Worm (Caenorhabditis elegans): ENCODE results near the gene T24E12.3.

Gene T24E12.3

DNA sequence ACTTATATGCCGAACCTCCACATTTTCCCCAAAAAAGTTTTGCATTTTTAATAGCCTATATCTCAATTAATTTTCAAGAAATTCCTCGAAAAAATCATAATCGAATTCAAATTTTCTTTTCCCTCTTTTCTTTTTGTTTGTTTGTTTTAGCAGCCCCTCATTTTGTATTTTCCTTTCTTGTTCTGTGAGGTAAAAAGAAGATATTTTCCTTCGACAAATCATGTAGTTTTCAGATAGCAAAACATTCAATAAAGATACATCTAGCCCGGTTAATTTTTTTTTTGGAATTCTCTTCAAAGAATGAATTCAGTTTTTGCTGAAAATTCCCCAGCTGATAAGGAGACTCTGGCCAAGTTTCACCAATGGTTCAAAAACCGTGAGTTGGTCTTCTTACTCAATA lies at the start of gene T24E12.3:
TSS of gene T24E12.3 (plus strand) at position 301 of the 400 bp plus-strand sequence.
- TF ChIP-seq T22C8.4 (GFP tag; IDR thresholded peaks at IDR 0.05) (no peak), tab-1 (GFP tag; IDR thresholded peaks at IDR 0.05) (no peak), klf-2 (GFP tag; conservative IDR thresholded peaks at IDR 0.05) (no peak), ref-1 (GFP tag; conservative IDR thresholded peaks at IDR 0.05) (no peak), ztf-29 (GFP tag; IDR thresholded peaks at IDR 0.05) (no peak), med-1 (GFP tag; optimal IDR thresholded peaks at IDR 0.05; ENCODE audit: insufficient read depth) (no peak), cog-1 (tag; optimal IDR thresholded peaks at IDR 0.05) (no peak)

DNA sequence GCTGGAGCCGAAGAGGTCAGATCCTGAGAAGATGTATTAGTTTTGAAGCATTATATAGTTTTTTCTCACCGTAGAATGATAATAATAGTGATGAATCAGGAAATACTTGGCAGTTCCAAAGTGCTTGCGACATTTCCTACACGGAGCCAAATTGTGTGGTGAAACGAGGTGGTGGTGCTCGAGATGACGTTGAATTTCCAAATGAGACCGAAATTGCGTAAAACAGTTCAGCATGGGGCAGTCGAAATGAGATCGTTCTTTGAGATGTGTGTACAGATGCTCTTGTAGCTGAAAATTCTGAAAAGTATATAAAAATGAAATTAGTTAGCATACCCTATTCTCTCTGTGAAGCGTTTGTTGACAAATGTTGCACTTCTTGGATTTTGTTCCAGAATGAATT lies 47.8 kb upstream of the T24E12.3 start, which contains the start of gene C46E10.8:
TSS of gene C46E10.8 (minus strand) at position 101 of the 400 bp plus-strand sequence.
- no peak for TF ChIP-seq klf-2 (GFP tag; conservative IDR thresholded peaks at IDR 0.05)
- TF ChIP-seq ztf-23 (GFP tag; IDR thresholded peaks at IDR 0.05) = no peak
- no peak for TF ChIP-seq ztf-29 (GFP tag; IDR thresholded peaks at IDR 0.05)

DNA sequence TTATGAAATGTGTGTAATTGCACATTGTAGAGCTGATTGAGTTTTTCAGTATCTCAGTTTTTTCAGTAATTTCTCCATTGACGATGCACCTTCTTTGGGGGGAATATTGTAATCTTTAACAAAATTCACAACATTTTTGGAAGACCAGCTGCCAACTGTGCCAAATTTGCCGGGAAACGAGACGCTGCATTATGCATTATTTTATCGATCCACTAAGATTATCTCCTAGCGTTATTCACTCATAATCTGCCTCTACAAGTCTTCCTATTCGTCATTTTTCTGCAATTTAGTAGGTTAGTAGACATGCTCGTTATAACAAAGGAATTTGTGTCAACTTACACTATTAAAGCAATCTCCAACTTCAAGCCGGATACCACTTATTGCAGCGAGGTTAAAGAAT lies 44.1 kb upstream of the T24E12.3 start, which contains the start of the genes sdz-12 and bath-31:
TSS of gene sdz-12 (minus strand) at position 101 of the 400 bp plus-strand sequence.
TSS of gene bath-31 (plus strand) at position 251 of the 400 bp plus-strand sequence.
- TF ChIP-seq ztf-23 (GFP tag; IDR thresholded peaks at IDR 0.05) = no peak
- no peak for TF ChIP-seq ref-1 (GFP tag; conservative IDR thresholded peaks at IDR 0.05)
- TF ChIP-seq ztf-29 (GFP tag; IDR thresholded peaks at IDR 0.05) = no peak
- no peak for TF ChIP-seq T22C8.4 (GFP tag; IDR thresholded peaks at IDR 0.05)
- TF ChIP-seq med-1 (GFP tag; optimal IDR thresholded peaks at IDR 0.05; ENCODE audit: insufficient read depth) = no peak
- no peak for TF ChIP-seq flt-1 (GFP tag; IDR thresholded peaks at IDR 0.05)
- no peak for TF ChIP-seq tab-1 (GFP tag; IDR thresholded peaks at IDR 0.05)
- no peak for TF ChIP-seq cog-1 (tag; optimal IDR thresholded peaks at IDR 0.05)
- no peak for TF ChIP-seq klf-2 (GFP tag; conservative IDR thresholded peaks at IDR 0.05)

DNA sequence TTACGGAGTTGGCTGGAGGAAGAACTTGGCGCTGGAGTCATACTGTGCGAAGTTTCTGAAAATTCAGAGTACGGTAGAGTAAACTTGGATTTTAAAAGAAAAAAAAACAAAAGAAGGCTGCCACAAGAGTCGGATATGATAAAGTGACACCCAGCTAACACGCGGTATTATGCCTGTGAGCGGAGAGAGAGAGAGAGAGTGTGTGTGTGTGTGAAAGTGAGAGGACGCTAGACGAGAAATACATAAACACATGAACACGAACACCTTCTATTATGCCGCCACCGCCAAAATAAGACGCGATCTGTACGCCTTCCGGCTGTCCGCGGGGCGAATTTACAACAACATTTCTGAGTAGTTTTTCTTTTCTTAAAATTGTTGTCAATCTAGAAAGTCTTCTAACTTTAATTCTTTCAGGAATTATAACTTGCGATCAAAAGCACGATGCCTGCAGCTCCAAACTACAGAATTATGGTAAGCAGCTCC lies 38.9 kb upstream of the T24E12.3 start, which contains the start of gene F12E12.6:
TSS of gene F12E12.6 (minus strand) at position 51 of the 483 bp plus-strand sequence.
- TF ChIP-seq tab-1 (GFP tag; IDR thresholded peaks at IDR 0.05) (no peak), ztf-29 (GFP tag; IDR thresholded peaks at IDR 0.05) (no peak), ztf-23 (GFP tag; IDR thresholded peaks at IDR 0.05) (no peak), ref-1 (GFP tag; conservative IDR thresholded peaks at IDR 0.05) (no peak), med-1 (GFP tag; optimal IDR thresholded peaks at IDR 0.05; ENCODE audit: insufficient read depth) (no peak), klf-2 (GFP tag; conservative IDR thresholded peaks at IDR 0.05) (no peak), T22C8.4 (GFP tag; IDR thresholded peaks at IDR 0.05) (no peak), flt-1 (GFP tag; IDR thresholded peaks at IDR 0.05) (no peak), cog-1 (tag; optimal IDR thresholded peaks at IDR 0.05) (no peak)

DNA sequence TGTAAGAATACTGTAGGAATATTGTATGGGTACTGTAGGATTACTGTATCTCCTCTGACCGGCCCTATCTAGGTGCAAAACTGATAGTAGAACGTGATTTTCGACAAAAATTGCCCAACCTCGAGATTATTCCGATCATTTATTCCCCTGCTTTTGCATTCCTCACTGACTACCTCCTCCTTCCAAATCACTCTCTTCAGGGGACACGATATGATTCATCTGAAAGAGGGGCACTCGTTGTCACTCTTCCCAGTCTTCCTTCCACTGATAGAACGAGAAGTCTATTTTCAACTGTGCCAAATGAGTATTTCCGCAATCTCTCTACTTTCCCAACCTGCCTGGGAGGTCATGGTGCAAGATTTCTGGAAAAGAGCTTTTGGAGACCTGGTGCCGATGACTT lies 36.2 kb upstream of the T24E12.3 start, which contains the start of gene F12E12.2:
TSS of gene F12E12.2 (plus strand) at position 301 of the 400 bp plus-strand sequence.
- TF ChIP-seq ztf-23 (GFP tag; IDR thresholded peaks at IDR 0.05) = no peak
- TF ChIP-seq flt-1 (GFP tag; IDR thresholded peaks at IDR 0.05) = no peak
- no peak for TF ChIP-seq cog-1 (tag; optimal IDR thresholded peaks at IDR 0.05)
- no peak for TF ChIP-seq T22C8.4 (GFP tag; IDR thresholded peaks at IDR 0.05)
- no peak for TF ChIP-seq med-1 (GFP tag; optimal IDR thresholded peaks at IDR 0.05; ENCODE audit: insufficient read depth)
- TF ChIP-seq tab-1 (GFP tag; IDR thresholded peaks at IDR 0.05) = no peak
- no peak for TF ChIP-seq ztf-29 (GFP tag; IDR thresholded peaks at IDR 0.05)
- no peak for TF ChIP-seq klf-2 (GFP tag; conservative IDR thresholded peaks at IDR 0.05)
- TF ChIP-seq ref-1 (GFP tag; conservative IDR thresholded peaks at IDR 0.05) = no peak

DNA sequence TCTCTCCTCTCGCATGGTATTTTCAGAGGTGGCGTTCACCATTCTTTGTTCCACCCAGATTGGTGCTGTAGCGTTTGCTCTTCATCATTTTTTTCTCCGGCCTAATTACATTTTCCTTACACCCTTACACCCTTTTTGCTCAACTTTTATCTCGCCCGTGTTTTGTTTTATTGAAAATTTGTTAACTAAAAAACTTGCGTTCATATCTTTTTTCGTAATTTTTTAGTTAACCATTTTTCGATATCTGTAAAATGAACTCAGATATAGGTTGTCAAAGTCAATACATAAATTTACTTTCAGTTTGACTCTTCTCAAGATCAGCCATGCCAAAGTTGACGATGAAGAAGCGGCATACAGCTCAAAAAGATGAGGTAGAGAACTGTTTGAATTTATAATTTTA lies 34.2 kb upstream of the T24E12.3 start, which contains the start of gene F12E12.1:
TSS of gene F12E12.1 (plus strand) at position 301 of the 400 bp plus-strand sequence.
- TF ChIP-seq flt-1 (GFP tag; IDR thresholded peaks at IDR 0.05) (no peak), ref-1 (GFP tag; conservative IDR thresholded peaks at IDR 0.05) (no peak), tab-1 (GFP tag; IDR thresholded peaks at IDR 0.05) (no peak), ztf-29 (GFP tag; IDR thresholded peaks at IDR 0.05) (no peak), ztf-23 (GFP tag; IDR thresholded peaks at IDR 0.05) (no peak), klf-2 (GFP tag; conservative IDR thresholded peaks at IDR 0.05) (no peak), med-1 (GFP tag; optimal IDR thresholded peaks at IDR 0.05; ENCODE audit: insufficient read depth) (no peak), cog-1 (tag; optimal IDR thresholded peaks at IDR 0.05) (no peak), T22C8.4 (GFP tag; IDR thresholded peaks at IDR 0.05) (no peak)

DNA sequence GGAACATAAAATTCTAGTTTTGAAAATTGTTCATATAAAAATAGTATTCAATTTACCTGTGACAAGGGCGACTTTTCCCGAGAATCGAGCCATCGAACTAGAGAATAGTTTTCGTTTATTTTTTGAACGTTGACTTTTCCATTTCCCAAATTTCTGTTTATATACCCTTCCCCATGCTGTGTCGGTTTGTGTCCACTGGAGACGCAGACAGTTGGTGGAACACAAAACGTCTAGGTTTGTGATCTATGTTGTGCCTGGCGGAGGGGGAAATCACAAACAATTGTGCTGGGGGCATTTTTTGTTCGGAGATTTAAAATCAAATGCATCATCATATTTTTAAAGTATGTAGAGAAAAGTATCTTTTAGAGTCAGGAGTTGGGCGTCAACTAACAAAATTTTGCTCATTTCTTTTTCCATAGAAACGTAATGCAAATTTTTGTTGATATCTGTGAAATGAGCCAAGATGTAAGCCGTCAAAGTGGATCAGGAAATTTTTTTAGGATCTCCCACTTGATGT lies 32.1 kb upstream of the T24E12.3 start, which contains the start of gene nta-1:
TSS of gene nta-1 (minus strand) at position 131 of the 517 bp plus-strand sequence.
- no peak for TF ChIP-seq ztf-29 (GFP tag; IDR thresholded peaks at IDR 0.05)

DNA sequence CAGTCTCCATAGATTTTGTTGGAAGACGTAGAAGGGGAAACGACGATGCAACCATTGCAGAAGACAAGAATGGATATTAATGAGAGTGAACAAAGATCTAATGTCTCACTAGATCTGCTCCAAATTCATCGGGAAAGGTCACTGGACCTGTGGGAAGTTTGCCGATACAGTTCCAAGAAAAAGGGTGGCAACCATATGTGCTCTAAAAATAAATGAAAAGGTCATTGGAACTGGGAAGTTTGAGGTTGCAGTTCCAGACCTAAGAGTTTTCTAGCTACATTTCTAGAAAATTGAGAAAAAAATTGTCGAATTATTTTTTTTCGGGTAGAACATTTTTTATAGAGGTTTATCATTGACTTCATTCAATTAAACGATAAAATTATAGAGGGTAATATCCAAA lies 28.4 kb upstream of the T24E12.3 start, which contains the start of gene fbxb-92:
TSS of gene fbxb-92 (minus strand) at position 101 of the 400 bp plus-strand sequence.
- TF ChIP-seq T22C8.4 (GFP tag; IDR thresholded peaks at IDR 0.05) (no peak), tab-1 (GFP tag; IDR thresholded peaks at IDR 0.05) (no peak), ztf-23 (GFP tag; IDR thresholded peaks at IDR 0.05) (no peak), klf-2 (GFP tag; conservative IDR thresholded peaks at IDR 0.05) (no peak), ztf-29 (GFP tag; IDR thresholded peaks at IDR 0.05) (no peak), ref-1 (GFP tag; conservative IDR thresholded peaks at IDR 0.05) (no peak), cog-1 (tag; optimal IDR thresholded peaks at IDR 0.05) (no peak), flt-1 (GFP tag; IDR thresholded peaks at IDR 0.05) (no peak), med-1 (GFP tag; optimal IDR thresholded peaks at IDR 0.05; ENCODE audit: insufficient read depth) (no peak)

DNA sequence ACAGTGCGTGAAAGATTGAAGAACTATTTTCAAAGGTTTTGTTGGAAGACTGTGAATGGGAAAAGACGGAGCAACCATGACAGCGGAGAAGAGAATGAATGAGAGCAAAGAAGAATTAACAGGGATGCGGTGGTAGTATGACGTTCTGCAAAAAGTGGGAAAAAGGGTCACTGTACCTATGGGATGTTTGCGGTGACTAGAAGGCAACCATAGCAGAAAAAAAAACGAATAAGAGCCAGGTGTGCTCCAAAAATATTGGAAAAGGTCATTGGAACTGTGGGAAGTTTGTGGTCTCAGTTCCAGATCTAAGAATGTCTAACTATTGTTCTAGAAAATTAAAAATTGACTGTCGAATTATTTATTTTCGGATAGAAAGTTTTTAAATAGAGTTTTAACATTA lies 27.1 kb upstream of the T24E12.3 start, which contains the start of gene fbxb-90:
TSS of gene fbxb-90 (minus strand) at position 101 of the 400 bp plus-strand sequence.
- TF ChIP-seq ztf-29 (GFP tag; IDR thresholded peaks at IDR 0.05) = no peak
- TF ChIP-seq tab-1 (GFP tag; IDR thresholded peaks at IDR 0.05) = no peak
- no peak for TF ChIP-seq cog-1 (tag; optimal IDR thresholded peaks at IDR 0.05)
- TF ChIP-seq T22C8.4 (GFP tag; IDR thresholded peaks at IDR 0.05) = no peak
- no peak for TF ChIP-seq ztf-23 (GFP tag; IDR thresholded peaks at IDR 0.05)
- no peak for TF ChIP-seq flt-1 (GFP tag; IDR thresholded peaks at IDR 0.05)
- no peak for TF ChIP-seq ref-1 (GFP tag; conservative IDR thresholded peaks at IDR 0.05)
- TF ChIP-seq klf-2 (GFP tag; conservative IDR thresholded peaks at IDR 0.05) = no peak
- TF ChIP-seq med-1 (GFP tag; optimal IDR thresholded peaks at IDR 0.05; ENCODE audit: insufficient read depth) = no peak

Data from whole organism, midembryonic.